Worm (Caenorhabditis elegans) whole organism, L3 larva: Measurements from ENCODE around the gene C03B1.2.

ENCODE experiments used
- ama-1 ChIP-seq: fragments of 150-350 bp; optimal IDR thresholded peaks from 2 replicates; lab custom pipeline; 2018
- elt-1 ChIP-seq: fragments of 150-350 bp; optimal IDR thresholded peaks from 2 replicates; lab custom pipeline; 2014; ENCODE audit warnings: missing biosample characterization, missing genetic modification characterization
- elt-3 ChIP-seq, 3 experiments: fragments of 150-350 bp in 1 of 3; sonication (generic microtip) in 2 of 3; optimal IDR thresholded peaks; 2 replicates in 2 of 3; 4 replicates in 1 of 3; lab custom pipeline; 2014 to 2017; ENCODE audit warnings: missing biosample characterization in 3 of 3, missing genetic modification characterization in 3 of 3
- fkh-10 ChIP-seq: sonication (generic microtip); optimal IDR thresholded peaks from 2 replicates; lab custom pipeline; 2017; ENCODE audit warnings: missing biosample characterization, missing genetic modification reagents, missing genetic modification characterization
- lin-39 ChIP-seq: fragments of 150-350 bp; optimal IDR thresholded peaks from 2 replicates; lab custom pipeline; 2018; ENCODE audit warnings: missing biosample characterization, missing genetic modification reagents, missing genetic modification characterization
- nhr-76 ChIP-seq: fragments of 150-350 bp; sonication (generic microtip); optimal IDR thresholded peaks from 5 replicates; lab custom pipeline; 2014; ENCODE audit warnings: missing biosample characterization, missing genetic modification characterization
- snpc-4 ChIP-seq: fragments of 150-350 bp; optimal IDR thresholded peaks from 2 replicates; lab custom pipeline; 2014; ENCODE audit warnings: missing biosample characterization, missing genetic modification characterization
- unc-39 ChIP-seq: sonication (generic microtip); optimal IDR thresholded peaks from 4 replicates; lab custom pipeline; 2017; ENCODE audit warnings: missing biosample characterization, missing genetic modification characterization

- TF ChIP-seq snpc-4 (no peak), ama-1 (lab: Kevin White, UChicago) (no peak), lin-39 (peak; percentile 33), nhr-76 (tag; lab: Kevin White, UChicago) (no peak), unc-39 (tag; lab: Kevin White, UChicago) (no peak), elt-3 (tag; optimal IDR thresholded peaks at IDR 0.05; lab: Kevin White, UChicago) (no peak), fkh-10 (GFP tag; lab: Kevin White, UChicago) (no peak), elt-1 (tag; lab: Kevin White, UChicago) (no peak)
Measured at ce11 chrX:6410177-6410765, 40.5 kb downstream of the C03B1.2 start, which contains the start of gene mup-2.
